Worm (Caenorhabditis elegans): Measurements from ENCODE around the gene F25B4.7.
A peak's percentile ranks its signal among the peaks of the same experiment; 100 is the strongest.

The F25B4.7 gene

DNA sequence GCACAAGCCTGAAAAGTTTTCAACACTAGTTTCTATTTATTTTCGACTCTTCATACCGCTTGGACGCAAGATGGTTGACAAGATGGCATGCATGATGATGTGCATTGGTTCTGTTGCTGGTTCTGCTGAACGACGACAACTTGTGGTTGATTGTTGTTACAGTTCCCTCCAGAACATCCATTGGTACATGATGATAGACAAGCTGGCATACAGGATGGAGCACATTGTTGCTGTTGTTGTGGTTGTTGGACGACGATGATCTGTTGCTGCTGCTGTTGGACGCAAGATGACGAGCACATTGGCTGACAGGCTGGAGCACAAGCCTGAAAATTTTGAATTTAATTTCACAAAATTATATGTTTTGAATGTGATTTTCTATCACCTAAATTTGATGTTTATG lies 14.8 kb downstream of the F25B4.7 start:
- no peak for TF ChIP-seq nhr-42 (GFP tag; IDR thresholded peaks at IDR 0.05)
- no peak for TF ChIP-seq spr-3 (GFP tag; optimal IDR thresholded peaks at IDR 0.05)
- TF ChIP-seq nhr-111 (GFP tag; optimal IDR thresholded peaks at IDR 0.05): no peak
- TF ChIP-seq madf-9 (GFP tag; conservative IDR thresholded peaks at IDR 0.05): no peak
- no peak for TF ChIP-seq snpc-1.2 (GFP tag; IDR thresholded peaks at IDR 0.05)
- TF ChIP-seq daf-12 (tag; optimal IDR thresholded peaks at IDR 0.05): no peak

DNA sequence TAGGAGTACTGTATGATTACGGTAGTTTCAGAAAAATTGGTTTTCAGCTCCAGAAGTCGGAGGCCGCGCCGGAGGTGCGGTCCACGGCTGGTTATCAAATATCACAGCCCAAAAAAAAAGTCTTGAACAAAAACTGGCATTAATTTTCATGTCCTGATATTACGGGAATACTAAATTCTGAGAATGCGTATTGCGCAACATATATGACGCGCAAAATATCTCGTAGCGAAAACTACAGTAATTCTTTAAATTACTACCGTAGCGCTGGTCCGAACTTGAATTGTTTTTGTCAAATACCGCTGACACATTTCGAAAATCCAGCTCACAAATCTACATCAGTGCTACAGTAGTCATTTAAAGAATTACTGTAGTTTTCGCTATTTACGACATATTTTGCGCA lies 18.1 kb downstream of the F25B4.7 start:
- no peak for TF ChIP-seq F26F4.8 (GFP tag; conservative IDR thresholded peaks at IDR 0.05)
- no peak for TF ChIP-seq mep-1 (tag; optimal IDR thresholded peaks at IDR 0.05)
- TF ChIP-seq nhr-237 (tag; optimal IDR thresholded peaks at IDR 0.05): no peak
- TF ChIP-seq unc-62 (GFP tag; optimal IDR thresholded peaks at IDR 0.05 in 1 of 2): peak in 1 of 2 experiments; percentile 55
- no peak for TF ChIP-seq unc-62 (tag; optimal IDR thresholded peaks at IDR 0.05)
- no peak for TF ChIP-seq daf-8 (GFP tag; IDR thresholded peaks at IDR 0.05)
- TF ChIP-seq snpc-1.2 (GFP tag; IDR thresholded peaks at IDR 0.05): no peak
- TF ChIP-seq lin-15B (tag; optimal IDR thresholded peaks at IDR 0.05): no peak

DNA sequence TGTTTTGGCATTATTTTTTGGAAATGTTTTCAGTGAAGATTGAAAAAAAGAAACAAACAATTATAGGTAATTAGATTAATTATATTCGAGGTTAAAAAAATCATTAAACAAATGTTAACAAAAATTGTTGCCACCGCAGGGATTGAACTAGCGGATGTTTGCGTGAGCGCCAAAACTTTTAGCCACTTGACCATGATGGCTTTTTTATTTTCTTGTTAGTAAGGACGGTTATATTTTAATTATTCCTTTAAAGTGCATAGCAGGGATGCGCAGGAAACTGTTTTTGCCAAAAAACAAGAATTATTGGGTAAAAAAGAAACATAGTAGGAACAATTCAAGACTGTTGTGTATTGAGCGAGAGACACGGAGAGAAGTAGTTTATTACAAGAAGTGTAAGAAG lies 19.7 kb downstream of the F25B4.7 start:
- TF ChIP-seq fos-1 (tag; optimal IDR thresholded peaks at IDR 0.05) (no peak), daf-19 (GFP tag; conservative IDR thresholded peaks at IDR 0.05) (peak; percentile 92), lin-1 (GFP tag; IDR thresholded peaks at IDR 0.05) (peak; percentile 93), cey-2 (tag; optimal IDR thresholded peaks at IDR 0.05; ENCODE audit: borderline replicate concordance, insufficient read depth) (no peak), lin-13 (GFP tag; optimal IDR thresholded peaks at IDR 0.05) (peak; percentile 29), tra-1 (GFP tag; IDR thresholded peaks at IDR 0.05) (peak; percentile 83), egl-43 (GFP tag; IDR thresholded peaks at IDR 0.05) (peak; percentile 86), nhr-102 (tag; optimal IDR thresholded peaks at IDR 0.05) (peak; percentile 56), nhr-41 (GFP tag; IDR thresholded peaks at IDR 0.05) (peak; percentile 83; the same call in 1 of the 2 replicates), dmd-6 (GFP tag; IDR thresholded peaks at IDR 0.05) (peak; percentile 29), zag-1 (tag; optimal IDR thresholded peaks at IDR 0.05) (no peak), zfp-3 (GFP tag; conservative IDR thresholded peaks at IDR 0.05) (peak; percentile 62; the same call in 1 of the 2 replicates), Y75B8A.6 (GFP tag; IDR thresholded peaks at IDR 0.05) (peak; percentile 86; the same call in 1 of the 2 replicates), spr-3 (GFP tag; optimal IDR thresholded peaks at IDR 0.05) (peak; percentile 60), daf-16 (GFP tag; optimal IDR thresholded peaks at IDR 0.05) (peak in 1 of 2 experiments; percentile 72), daf-16 (tag; optimal IDR thresholded peaks at IDR 0.05) (no peak), T26A8.4 (GFP tag; IDR thresholded peaks at IDR 0.05) (peak; percentile 90), F10B5.3 (tag; optimal IDR thresholded peaks at IDR 0.05) (no peak), mxl-3 (GFP tag; optimal IDR thresholded peaks at IDR 0.05) (no peak), lim-7 (GFP tag; IDR thresholded peaks at IDR 0.05) (peak; percentile 98), set-16 (GFP tag; IDR thresholded peaks at IDR 0.05) (no peak), nhr-28 (tag; optimal IDR thresholded peaks at IDR 0.05) (no peak), F37D6.2 (tag; optimal IDR thresholded peaks at IDR 0.05) (no peak), mxl-2 (GFP tag; conservative IDR thresholded peaks at IDR 0.05) (0 out of 2 replicates have a peak, but pooled peaks have one; percentile 25), Y5F2A.4 (GFP tag; optimal IDR thresholded peaks at IDR 0.05) (peak; percentile 88), F26F4.8 (GFP tag; conservative IDR thresholded peaks at IDR 0.05) (peak; percentile 93), hmg-1.1 (GFP tag; IDR thresholded peaks at IDR 0.05) (0 out of 2 replicates have a peak, but pooled peaks have one; percentile 32), aha-1 (tag) (peak; percentile 71), aly-2 (tag; optimal IDR thresholded peaks at IDR 0.05) (no peak), ctbp-1 (GFP tag; IDR thresholded peaks at IDR 0.05) (peak; percentile 85), D1046.2 (GFP tag; IDR thresholded peaks at IDR 0.05) (peak; percentile 92), dmd-8 (GFP tag; IDR thresholded peaks at IDR 0.05) (peak; percentile 84), Y48G9A.11 (GFP tag; IDR thresholded peaks at IDR 0.05) (peak; percentile 87), lin-38 (GFP tag; IDR thresholded peaks at IDR 0.05) (peak; percentile 85), F44E2.7 (GFP tag; IDR thresholded peaks at IDR 0.05) (peak; percentile 97), lir-3 (tag; optimal IDR thresholded peaks at IDR 0.05) (peak; percentile 55), nhr-111 (GFP tag; optimal IDR thresholded peaks at IDR 0.05) (peak; percentile 87), nhr-42 (GFP tag; IDR thresholded peaks at IDR 0.05) (peak; percentile 70), unc-130 (GFP tag; optimal IDR thresholded peaks at IDR 0.05) (peak; percentile 43), ama-1 (optimal IDR thresholded peaks at IDR 0.05) (no peak)

All from whole organism, L4 larva.